Worm (Caenorhabditis elegans): ENCODE data around the gene F38A5.8.

DNA sequence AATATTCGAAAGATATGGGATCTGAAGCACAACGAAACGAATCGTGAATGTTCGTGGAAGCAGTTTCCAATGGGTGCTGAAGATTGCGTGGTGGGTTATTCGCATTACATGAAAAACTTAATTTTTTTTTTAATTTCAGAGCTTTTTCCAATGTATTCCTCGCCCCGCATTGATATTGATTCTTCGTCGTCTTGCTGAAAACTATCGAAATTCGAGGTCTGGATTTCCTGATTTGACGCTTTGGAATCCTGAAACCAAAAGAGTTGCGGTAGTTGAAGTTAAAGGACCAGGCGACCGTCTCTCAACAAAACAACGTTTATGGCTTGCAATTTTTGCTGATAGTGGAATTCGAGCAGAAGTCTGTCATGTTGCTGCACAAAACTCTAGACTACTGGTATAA, 47.5 kb upstream of the F38A5.8 start:
- TF ChIP-seq him-1 (tag; optimal IDR thresholded peaks at IDR 0.05), result no peak
- no peak for TF ChIP-seq W03F9.2 (tag; optimal IDR thresholded peaks at IDR 0.05)
- TF ChIP-seq dao-5 (tag; optimal IDR thresholded peaks at IDR 0.05), result no peak

Data from whole organism, L4/young adult.